Worm (Caenorhabditis elegans) whole organism, midembryonic: ENCODE measurements around the gene egas-4.

Source experiments
- cog-1 ChIP-seq: sonication (generic microtip); optimal IDR thresholded peaks from 2 replicates; lab custom pipeline; 2016; ENCODE audit warnings: missing genetic modification characterization, missing compliant biosample characterization
- flt-1 ChIP-seq: fragments of 200-800 bp; sonication (Bioruptor generic); IDR thresholded peaks from 2 replicates; pipeline ENCODE4 v1.3.6; 2022; ENCODE audit warnings: missing genetic modification characterization, missing compliant biosample characterization
- klf-2 ChIP-seq: fragments of 200-800 bp; sonication (Bioruptor generic); conservative IDR thresholded peaks from 2 replicates; pipeline ENCODE4 v1.3.6; 2022; ENCODE audit warnings: missing genetic modification reagents, missing genetic modification characterization, missing compliant biosample characterization
- med-1 ChIP-seq: sonication (generic microtip); optimal IDR thresholded peaks from 2 replicates; lab custom pipeline; 2017; ENCODE audit warnings: missing genetic modification characterization, mild to moderate bottlenecking, missing compliant biosample characterization, antibody characterized with exemption, missing genetic modification reagents; ENCODE audit not compliant: insufficient read depth
- ref-1 ChIP-seq: fragments of 200-800 bp; sonication (Bioruptor generic); conservative IDR thresholded peaks from 2 replicates; pipeline ENCODE4 v1.3.6; 2022; ENCODE audit warnings: missing genetic modification reagents, missing genetic modification characterization, missing compliant biosample characterization
- tab-1 ChIP-seq: fragments of 200-800 bp; sonication (Bioruptor generic); IDR thresholded peaks from 2 replicates; pipeline ENCODE4 v1.3.6; 2022; ENCODE audit warnings: missing genetic modification characterization, missing compliant biosample characterization
- ztf-23 ChIP-seq: fragments of 200-800 bp; sonication (Bioruptor generic); IDR thresholded peaks from 2 replicates; pipeline ENCODE4 v1.3.6; 2022; ENCODE audit warnings: missing genetic modification reagents, missing genetic modification characterization, missing compliant biosample characterization
- ztf-29 ChIP-seq: fragments of 200-800 bp; sonication (Bioruptor generic); IDR thresholded peaks from 2 replicates; pipeline ENCODE4 v1.3.6; 2022; ENCODE audit warnings: missing genetic modification reagents, missing genetic modification characterization, missing compliant biosample characterization

DNA sequence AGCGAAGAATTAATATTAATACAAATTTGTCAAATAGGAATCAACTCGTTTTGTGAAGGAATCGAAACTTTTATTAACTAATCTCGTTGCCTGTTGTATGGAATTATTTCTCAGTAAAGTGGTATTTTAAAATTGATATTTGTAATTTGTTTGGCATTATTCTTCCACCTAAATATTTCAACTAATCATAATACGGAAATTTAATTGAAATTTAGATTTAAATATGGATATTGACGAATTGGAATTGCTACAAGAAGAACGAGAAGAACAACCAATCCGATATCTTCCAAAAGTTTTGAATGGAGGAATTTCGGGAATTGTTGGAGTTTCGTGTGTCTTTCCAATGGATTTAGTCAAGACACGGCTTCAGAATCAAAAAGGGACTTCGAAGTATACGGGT, 22.8 kb downstream of the egas-4 start, which contains the start of gene slc-25A18.2:
- TF ChIP-seq cog-1 (tag; lab: Kevin White, UChicago) (no peak), ref-1 (GFP tag; lab: Robert Waterston, UW) (no peak), med-1 (GFP tag; lab: Kevin White, UChicago) (no peak), ztf-23 (no peak), flt-1 (no peak), ztf-29 (GFP tag; lab: Robert Waterston, UW) (no peak), klf-2 (GFP tag; lab: Robert Waterston, UW) (no peak), tab-1 (GFP tag; lab: Robert Waterston, UW) (no peak)
